Fruit fly (Drosophila melanogaster): ENCODE results near the gene CG5665.

- TF ChIP-seq h (optimal IDR thresholded peaks at IDR 0.05) (no peak), psq (optimal IDR thresholded peaks at IDR 0.05) (no peak), Sin3A (optimal IDR thresholded peaks at IDR 0.05) (no peak), insv (optimal IDR thresholded peaks at IDR 0.05) (no peak), Myc (optimal IDR thresholded peaks at IDR 0.05) (no peak), ttk (optimal IDR thresholded peaks at IDR 0.05) (no peak)
These were observed 37.7 kb downstream of the CG5665 start for dm6 chr3L:20396047-20396446.

Measured in Kc167 (cell line).